Fruit fly (Drosophila melanogaster) whole organism, embryonic: ENCODE results near the gene CG42819.
A peak's percentile ranks its signal among the peaks of the same experiment; 100 is the strongest.

Experiments used
- Ada2b ChIP-seq: fragments of 200-800 bp; sonication (Bioruptor generic); IDR thresholded peaks from 2 replicates; pipeline ENCODE4 v1.3.6; 2022; ENCODE audit warnings: missing biosample characterization, missing genetic modification characterization
- Adf1 ChIP-seq: fragments of 200-800 bp; sonication (Bioruptor generic); IDR thresholded peaks from 2 replicates; pipeline ENCODE4 v1.3.6; 2022; ENCODE audit warnings: missing biosample characterization, missing genetic modification characterization
- Antp ChIP-seq: fragments of 200-800 bp; sonication (Bioruptor generic); optimal IDR thresholded peaks from 3 replicates; lab custom pipeline; 2016; ENCODE audit warnings: missing biosample characterization, missing genetic modification characterization
- CG12219 ChIP-seq: fragments of 200-800 bp; sonication (Bioruptor generic); optimal IDR thresholded peaks from 3 replicates; lab custom pipeline; 2018; ENCODE audit warnings: missing biosample characterization, mild to moderate bottlenecking, missing genetic modification characterization
- CG12391 ChIP-seq: fragments of 200-800 bp; sonication (Bioruptor generic); optimal IDR thresholded peaks from 3 replicates; lab custom pipeline; 2018; ENCODE audit warnings: missing biosample characterization, mild to moderate bottlenecking, missing genetic modification characterization, moderate library complexity
- CG15696 ChIP-seq: fragments of 200-800 bp; sonication (Bioruptor generic); optimal IDR thresholded peaks from 2 replicates; lab custom pipeline; 2019; ENCODE audit warnings: missing biosample characterization, mild to moderate bottlenecking, missing genetic modification characterization, moderate library complexity
- CG17361 ChIP-seq: fragments of 200-800 bp; sonication (Bioruptor generic); IDR thresholded peaks from 3 replicates; pipeline ENCODE4 v1.3.6; 2022; ENCODE audit warnings: missing biosample characterization, missing genetic modification characterization
- CG17385 ChIP-seq: fragments of 200-800 bp; sonication (Bioruptor generic); optimal IDR thresholded peaks from 3 replicates; lab custom pipeline; 2018; ENCODE audit warnings: missing biosample characterization, mild to moderate bottlenecking, missing genetic modification characterization
- CG1792 ChIP-seq: fragments of 200-800 bp; sonication (Bioruptor generic); optimal IDR thresholded peaks from 2 replicates; lab custom pipeline; 2016; ENCODE audit warnings: missing biosample characterization, missing genetic modification characterization
- CG18619 ChIP-seq: fragments of 200-800 bp; sonication (Bioruptor generic); optimal IDR thresholded peaks from 3 replicates; lab custom pipeline; 2017; ENCODE audit warnings: missing biosample characterization, mild to moderate bottlenecking, missing genetic modification characterization
- CG2202 ChIP-seq: fragments of 200-800 bp; sonication (Bioruptor generic); optimal IDR thresholded peaks from 2 replicates; lab custom pipeline; 2018; ENCODE audit warnings: missing biosample characterization, mild to moderate bottlenecking, missing genetic modification characterization
- CG34422 ChIP-seq: fragments of 200-800 bp; sonication (Bioruptor generic); IDR thresholded peaks from 3 replicates; pipeline ENCODE4 v1.3.6; 2022; ENCODE audit warnings: missing biosample characterization, missing genetic modification characterization
- CG3726 ChIP-seq: fragments of 200-800 bp; sonication (Bioruptor generic); IDR thresholded peaks from 3 replicates; pipeline ENCODE4, ENCODE4 v1.3.6; 2022; ENCODE audit warnings: missing biosample characterization, missing genetic modification characterization
- CG3995 ChIP-seq: fragments of 200-800 bp; sonication (Bioruptor generic); optimal IDR thresholded peaks from 3 replicates; lab custom pipeline; 2016; ENCODE audit warnings: missing biosample characterization, missing genetic modification characterization
- CG4360 ChIP-seq: fragments of 200-800 bp; sonication (Bioruptor generic); IDR thresholded peaks from 2 replicates; pipeline ENCODE4 v1.3.6; 2022; ENCODE audit warnings: missing biosample characterization, missing genetic modification characterization
- CG5180 ChIP-seq: fragments of 200-800 bp; sonication (Bioruptor generic); optimal IDR thresholded peaks from 3 replicates; lab custom pipeline; 2017; ENCODE audit warnings: missing biosample characterization, missing genetic modification characterization, mild to moderate bottlenecking, moderate library complexity, missing genetic modification reagents
- CG6272 ChIP-seq: fragments of 200-800 bp; sonication (Bioruptor generic); IDR thresholded peaks from 2 replicates; pipeline ENCODE4 v1.3.6; 2022; ENCODE audit warnings: missing biosample characterization, missing genetic modification characterization
- CG7786 ChIP-seq: fragments of 200-800 bp; sonication (Bioruptor generic); optimal IDR thresholded peaks from 2 replicates; lab custom pipeline; 2016; ENCODE audit warnings: missing biosample characterization, missing genetic modification characterization
- CG8089 ChIP-seq: fragments of 200-800 bp; sonication (Bioruptor generic); optimal IDR thresholded peaks from 3 replicates; lab custom pipeline; 2016; ENCODE audit warnings: missing biosample characterization, missing genetic modification characterization
- CG8281 ChIP-seq: fragments of 200-800 bp; sonication (Bioruptor generic); optimal IDR thresholded peaks from 2 replicates; lab custom pipeline; 2018; ENCODE audit warnings: missing biosample characterization, mild to moderate bottlenecking, missing genetic modification characterization, moderate library complexity
- CG8388 ChIP-seq: fragments of 200-800 bp; sonication (Bioruptor generic); optimal IDR thresholded peaks from 2 replicates; lab custom pipeline; 2019; ENCODE audit warnings: missing biosample characterization, mild to moderate bottlenecking, missing genetic modification characterization, moderate library complexity
- CG9727 ChIP-seq: fragments of 200-800 bp; sonication (Bioruptor generic); optimal IDR thresholded peaks from 3 replicates; lab custom pipeline; 2017; ENCODE audit warnings: missing biosample characterization, mild to moderate bottlenecking, missing genetic modification characterization
- CTCF ChIP-seq: fragments of 200-800 bp; sonication (Bioruptor generic); optimal IDR thresholded peaks from 2 replicates; lab custom pipeline; 2017; ENCODE audit warnings: missing biosample characterization, mild to moderate bottlenecking, missing genetic modification characterization, moderate library complexity
- CrebB ChIP-seq: fragments of 200-800 bp; sonication (Bioruptor generic); optimal IDR thresholded peaks from 3 replicates; lab custom pipeline; 2018; ENCODE audit warnings: missing biosample characterization, mild to moderate bottlenecking, missing genetic modification characterization
- D ChIP-seq, 2 experiments: fragments of 200-800 bp in 1 of 2; fragments of >200 bp in 1 of 2; sonication (Bioruptor generic) in 1 of 2; optimal IDR thresholded peaks; 2 replicates in 1 of 2; 3 replicates in 1 of 2; lab custom pipeline; 2017; ENCODE audit warnings: mild to moderate bottlenecking in 1 of 2, missing biosample characterization in 1 of 2, missing genetic modification characterization in 1 of 2, missing genetic modification reagents in 1 of 2
- Dip2 ChIP-seq: fragments of 200-800 bp; sonication (Bioruptor generic); IDR thresholded peaks from 2 replicates; pipeline ENCODE4 v1.3.6; 2022; ENCODE audit warnings: missing biosample characterization, missing genetic modification characterization
- Doc2 ChIP-seq: fragments of 200-800 bp; sonication (Bioruptor generic); IDR thresholded peaks from 2 replicates; pipeline ENCODE4 v1.3.6; 2022; ENCODE audit warnings: missing biosample characterization, missing genetic modification characterization
- Fer3 ChIP-seq: fragments of 200-800 bp; sonication (Bioruptor generic); optimal IDR thresholded peaks from 2 replicates; lab custom pipeline; 2018; ENCODE audit warnings: missing biosample characterization, mild to moderate bottlenecking, missing genetic modification characterization, moderate library complexity
- HLH54F ChIP-seq: fragments of 200-800 bp; sonication (Bioruptor generic); optimal IDR thresholded peaks from 3 replicates; lab custom pipeline; 2016; ENCODE audit warnings: missing biosample characterization, missing genetic modification characterization
- Hsf ChIP-seq: fragments of 200-800 bp; sonication (Bioruptor generic); optimal IDR thresholded peaks from 3 replicates; lab custom pipeline; 2016; ENCODE audit warnings: missing biosample characterization, missing genetic modification characterization
- Kr ChIP-seq: fragments of 200-800 bp; sonication (Bioruptor generic); optimal IDR thresholded peaks from 2 replicates; lab custom pipeline; 2017; ENCODE audit warnings: missing biosample characterization, mild to moderate bottlenecking, missing genetic modification characterization
- Max ChIP-seq: fragments of 200-800 bp; sonication (Bioruptor generic); optimal IDR thresholded peaks from 2 replicates; lab custom pipeline; 2016; ENCODE audit warnings: missing biosample characterization, mild to moderate bottlenecking, missing genetic modification characterization
- Med ChIP-seq: fragments of 200-800 bp; sonication (Bioruptor generic); peaks from one replicate; lab custom pipeline; 2016; ENCODE audit warnings: missing biosample characterization, missing genetic modification characterization, mild to moderate bottlenecking, inconsistent platforms, moderate library complexity
- Rx ChIP-seq: fragments of 200-800 bp; sonication (Bioruptor generic); IDR thresholded peaks from 2 replicates; pipeline ENCODE4 v1.3.6; 2022; ENCODE audit warnings: missing biosample characterization, missing genetic modification characterization
- Six4 ChIP-seq: fragments of 200-800 bp; sonication (Bioruptor generic); optimal IDR thresholded peaks from 2 replicates; lab custom pipeline; 2016; ENCODE audit warnings: missing biosample characterization, missing genetic modification characterization
- abd-A ChIP-seq: fragments of 200-800 bp; sonication (Bioruptor generic); optimal IDR thresholded peaks from 3 replicates; lab custom pipeline; 2019; ENCODE audit warnings: missing biosample characterization, mild to moderate bottlenecking, missing genetic modification characterization, moderate library complexity
- aop ChIP-seq: fragments of 200-800 bp; sonication (Bioruptor generic); IDR thresholded peaks from 2 replicates; pipeline ENCODE4 v1.3.6; 2022; ENCODE audit warnings: missing biosample characterization, missing genetic modification characterization
- corto ChIP-seq: fragments of 200-800 bp; sonication (Bioruptor generic); optimal IDR thresholded peaks from 2 replicates; lab custom pipeline; 2016; ENCODE audit warnings: missing biosample characterization, mild to moderate bottlenecking, missing genetic modification characterization, moderate library complexity
- croc ChIP-seq: fragments of 200-800 bp; sonication (Bioruptor generic); conservative IDR thresholded peaks from 3 replicates; pipeline ENCODE4 v1.3.6; 2022; ENCODE audit warnings: missing biosample characterization, missing genetic modification characterization
- gsb-n ChIP-seq: fragments of 200-800 bp; sonication (Bioruptor generic); optimal IDR thresholded peaks from 3 replicates; lab custom pipeline; 2018; ENCODE audit warnings: missing biosample characterization, mild to moderate bottlenecking, missing genetic modification characterization
- kni ChIP-seq: fragments of 200-800 bp; sonication (Bioruptor generic); optimal IDR thresholded peaks from 3 replicates; lab custom pipeline; 2017; ENCODE audit warnings: mild to moderate bottlenecking, missing biosample characterization, missing genetic modification reagents, missing genetic modification characterization
- lilli ChIP-seq: fragments of 200-800 bp; sonication (Bioruptor generic); optimal IDR thresholded peaks from 3 replicates; lab custom pipeline; 2016; ENCODE audit warnings: missing biosample characterization, missing genetic modification characterization
- maf-S ChIP-seq: fragments of 200-800 bp; sonication (Bioruptor generic); optimal IDR thresholded peaks from 2 replicates; lab custom pipeline; 2016; ENCODE audit warnings: missing biosample characterization, missing genetic modification characterization
- nom ChIP-seq: fragments of 200-800 bp; sonication (Bioruptor generic); optimal IDR thresholded peaks from 2 replicates; lab custom pipeline; 2017; ENCODE audit warnings: missing biosample characterization, missing genetic modification characterization, mild to moderate bottlenecking, moderate library complexity, missing genetic modification reagents
- pros ChIP-seq: fragments of 200-800 bp; sonication (Bioruptor generic); optimal IDR thresholded peaks from 3 replicates; lab custom pipeline; 2019; ENCODE audit warnings: missing biosample characterization, mild to moderate bottlenecking, missing genetic modification characterization, moderate library complexity
- sd ChIP-seq: fragments of 200-800 bp; sonication (Bioruptor generic); optimal IDR thresholded peaks from 3 replicates; lab custom pipeline; 2018; ENCODE audit warnings: missing biosample characterization, mild to moderate bottlenecking, missing genetic modification characterization, moderate library complexity
- sima ChIP-seq: fragments of 200-800 bp; sonication (Bioruptor generic); optimal IDR thresholded peaks from 2 replicates; lab custom pipeline; 2016; ENCODE audit warnings: missing biosample characterization, missing genetic modification characterization
- slou ChIP-seq: fragments of 200-800 bp; sonication (Bioruptor generic); optimal IDR thresholded peaks from 3 replicates; lab custom pipeline; 2016; ENCODE audit warnings: missing biosample characterization, missing genetic modification characterization
- twi ChIP-seq: fragments of 200-800 bp; optimal IDR thresholded peaks from 2 replicates; lab custom pipeline; 2019; ENCODE audit warnings: missing biosample characterization, mild to moderate bottlenecking, missing genetic modification characterization, moderate library complexity
- unc-4 ChIP-seq: fragments of 200-800 bp; sonication (Bioruptor generic); IDR thresholded peaks from 2 replicates; pipeline ENCODE4 v1.3.6; 2022; ENCODE audit warnings: missing biosample characterization, missing genetic modification characterization; ENCODE audit not compliant: partially characterized antibody
- z ChIP-seq: fragments of 200-800 bp; sonication (Bioruptor generic); IDR thresholded peaks from 3 replicates; pipeline ENCODE4 v1.3.6; 2022; ENCODE audit warnings: missing biosample characterization, missing genetic modification characterization

CG42819 gene

dm6 chr2L:8419382-8419940 lies 30.3 kb upstream of the CG42819 start (continued):
- TF ChIP-seq sima (GFP tag; lab: Kevin White, UChicago) (no peak), Doc2 (GFP tag; lab: Robert Waterston, UW) (no peak), pros (GFP tag; lab: Kevin White, UChicago) (peak; percentile 77), CrebB (tag; lab: Kevin White, UChicago) (no peak), abd-A (tag; lab: Kevin White, UChicago) (peak; percentile 1), CG17361 (GFP tag; lab: Robert Waterston, UW) (no peak), CG1792 (GFP tag; lab: Kevin White, UChicago) (no peak), CG8089 (GFP tag; lab: Kevin White, UChicago) (no peak), CG8281 (peak; percentile 2), Adf1 (GFP tag; lab: Robert Waterston, UW) (peak; percentile 87), Max (GFP tag; lab: Kevin White, UChicago) (no peak), corto (no peak), HLH54F (GFP tag; lab: Kevin White, UChicago) (no peak), gsb-n (tag; lab: Kevin White, UChicago) (peak; percentile 38), kni (GFP tag; lab: Kevin White, UChicago) (peak; percentile 51), CG3726 (GFP tag; lab: Robert Waterston, UW) (no peak), Fer3 (tag; lab: Kevin White, UChicago) (no peak), slou (no peak), CG4360 (peak; percentile 69), Rx (GFP tag; lab: Robert Waterston, UW) (no peak), Med (peak; percentile 1), CG9727 (no peak), CG17385 (peak; percentile 64), sd (tag; lab: Kevin White, UChicago) (peak; percentile 29), nom (GFP tag; lab: Kevin White, UChicago) (peak; percentile 68), Kr (peak; percentile 52), CG12391 (tag; lab: Kevin White, UChicago) (no peak), maf-S (GFP tag; lab: Kevin White, UChicago) (no peak), aop (peak; percentile 34; the same call in 1 of the 2 replicates), CG34422 (GFP tag; lab: Robert Waterston, UW) (no peak), CG15696 (tag; lab: Kevin White, UChicago) (no peak), CG6272 (GFP tag; lab: Robert Waterston, UW) (no peak)

- TF ChIP-seq Antp (GFP tag; lab: Kevin White, UChicago) (no peak), CG3995 (no peak), CG2202 (tag; lab: Kevin White, UChicago) (no peak), CG5180 (peak; percentile 51), croc (GFP tag; lab: Robert Waterston, UW) (no peak), Ada2b (GFP tag; lab: Robert Waterston, UW) (no peak), unc-4 (GFP tag; lab: Robert Waterston, UW) (no peak), CG7786 (GFP tag; lab: Kevin White, UChicago) (no peak), Dip2 (GFP tag; lab: Robert Waterston, UW) (no peak), Hsf (no peak), z (GFP tag; lab: Robert Waterston, UW) (peak; percentile 82), CTCF (no peak), CG8388 (GFP tag; lab: Kevin White, UChicago) (no peak), lilli (no peak), CG12219 (GFP tag; lab: Kevin White, UChicago) (no peak), D (optimal IDR thresholded peaks at IDR 0.05; lab: Kevin White, UChicago) (no peak), D (GFP tag; optimal IDR thresholded peaks at IDR 0.05; lab: Kevin White, UChicago) (no peak), CG18619 (GFP tag; lab: Kevin White, UChicago) (no peak), Six4 (GFP tag; lab: Kevin White, UChicago) (no peak), twi (tag; lab: Kevin White, UChicago) (peak; percentile 88)
Observed at dm6 chr2L:8418113-8418885, 29.2 kb upstream of the CG42819 start.
